Fruit fly (Drosophila melanogaster) whole organism, embryonic: ENCODE measurements around the gene Dr.

Experiments used
- Atf3 ChIP-seq: fragments of 200-800 bp; sonication (Bioruptor generic); optimal IDR thresholded peaks from 3 replicates; lab custom pipeline; 2016; ENCODE audit warnings: missing biosample characterization, missing genetic modification characterization
- CG12236 ChIP-seq: fragments of 200-800 bp; sonication (Bioruptor generic); optimal IDR thresholded peaks from 2 replicates; lab custom pipeline; 2016; ENCODE audit warnings: missing biosample characterization, missing genetic modification characterization
- CG14860 ChIP-seq: fragments of 200-800 bp; sonication (Bioruptor generic); IDR thresholded peaks from 3 replicates; pipeline ENCODE4 v1.3.6; 2022; ENCODE audit warnings: missing biosample characterization, missing genetic modification characterization; ENCODE audit not compliant: partially characterized antibody
- CG17359 ChIP-seq: fragments of 200-800 bp; sonication (Bioruptor generic); optimal IDR thresholded peaks from 3 replicates; lab custom pipeline; 2018; ENCODE audit warnings: missing biosample characterization, mild to moderate bottlenecking, missing genetic modification characterization, moderate library complexity
- CG17612 ChIP-seq: fragments of 200-800 bp; sonication (Bioruptor generic); IDR thresholded peaks from 2 replicates; pipeline ENCODE4 v1.3.6; 2022; ENCODE audit warnings: missing biosample characterization, missing genetic modification characterization
- CG30020 ChIP-seq: fragments of 200-800 bp; optimal IDR thresholded peaks from 2 replicates; lab custom pipeline; 2019; ENCODE audit warnings: missing biosample characterization, mild to moderate bottlenecking, missing genetic modification characterization, moderate library complexity
- CG3065 ChIP-seq: fragments of 200-800 bp; sonication (Bioruptor generic); optimal IDR thresholded peaks from 2 replicates; lab custom pipeline; 2016; ENCODE audit warnings: missing biosample characterization, missing genetic modification characterization
- CG33213 ChIP-seq: fragments of 200-800 bp; sonication (Bioruptor generic); optimal IDR thresholded peaks from 3 replicates; lab custom pipeline; 2016; ENCODE audit warnings: missing biosample characterization, missing genetic modification characterization
- CG4707 ChIP-seq: fragments of 200-800 bp; sonication (Bioruptor generic); optimal IDR thresholded peaks from 2 replicates; lab custom pipeline; 2018; ENCODE audit warnings: missing biosample characterization, mild to moderate bottlenecking, missing genetic modification characterization, moderate library complexity
- CG7372 ChIP-seq: fragments of 200-800 bp; sonication (Bioruptor generic); IDR thresholded peaks from 2 replicates; pipeline ENCODE4 v1.3.6; 2022; ENCODE audit warnings: missing biosample characterization, missing genetic modification characterization
- CG9876 ChIP-seq: fragments of 200-800 bp; sonication (Bioruptor generic); optimal IDR thresholded peaks from 2 replicates; lab custom pipeline; 2016; ENCODE audit warnings: missing biosample characterization, missing genetic modification characterization
- CTCF ChIP-seq: fragments of 200-800 bp; sonication (Bioruptor generic); optimal IDR thresholded peaks from 2 replicates; lab custom pipeline; 2017; ENCODE audit warnings: missing biosample characterization, mild to moderate bottlenecking, missing genetic modification characterization, moderate library complexity
- CrebB ChIP-seq: fragments of 200-800 bp; sonication (Bioruptor generic); optimal IDR thresholded peaks from 3 replicates; lab custom pipeline; 2018; ENCODE audit warnings: missing biosample characterization, mild to moderate bottlenecking, missing genetic modification characterization
- D ChIP-seq, 2 experiments: fragments of 200-800 bp in 1 of 2; fragments of >200 bp in 1 of 2; sonication (Bioruptor generic) in 1 of 2; optimal IDR thresholded peaks; 2 replicates in 1 of 2; 3 replicates in 1 of 2; lab custom pipeline; 2017; ENCODE audit warnings: mild to moderate bottlenecking in 1 of 2, missing biosample characterization in 1 of 2, missing genetic modification characterization in 1 of 2, missing genetic modification reagents in 1 of 2
- Deaf1 ChIP-seq: fragments of 200-800 bp; optimal IDR thresholded peaks from 3 replicates; lab custom pipeline; 2019; ENCODE audit warnings: missing biosample characterization, mild to moderate bottlenecking, missing genetic modification characterization, moderate library complexity
- Dip3 ChIP-seq: fragments of 200-800 bp; sonication (Bioruptor generic); optimal IDR thresholded peaks from 3 replicates; lab custom pipeline; 2016; ENCODE audit warnings: missing biosample characterization, missing genetic modification characterization
- Doc2 ChIP-seq: fragments of 200-800 bp; sonication (Bioruptor generic); IDR thresholded peaks from 2 replicates; pipeline ENCODE4 v1.3.6; 2022; ENCODE audit warnings: missing biosample characterization, missing genetic modification characterization
- Drgx ChIP-seq: fragments of 200-800 bp; sonication (Bioruptor generic); IDR thresholded peaks from 2 replicates; pipeline ENCODE4 v1.3.6; 2022; ENCODE audit warnings: missing biosample characterization, missing genetic modification characterization
- Hr39 ChIP-seq: fragments of >200 bp; optimal IDR thresholded peaks from 2 replicates; lab custom pipeline; 2017
- Hr51 ChIP-seq, 2 experiments: fragments of 200-800 bp; sonication (Bioruptor generic); optimal IDR thresholded peaks; 2 replicates in 1 of 2; 3 replicates in 1 of 2; lab custom pipeline; 2016 to 2018; ENCODE audit warnings: missing biosample characterization in 2 of 2, missing genetic modification characterization in 2 of 2, mild to moderate bottlenecking in 1 of 2, moderate library complexity in 1 of 2
- Mad ChIP-seq: fragments of 200-800 bp; sonication (Bioruptor generic); optimal IDR thresholded peaks from 2 replicates; lab custom pipeline; 2016; ENCODE audit warnings: missing biosample characterization, missing genetic modification characterization
- NC2α ChIP-seq: fragments of 200-800 bp; sonication (Bioruptor generic); optimal IDR thresholded peaks from 2 replicates; lab custom pipeline; 2016; ENCODE audit warnings: missing biosample characterization, missing genetic modification characterization
- Nf-YC ChIP-seq: fragments of 200-800 bp; optimal IDR thresholded peaks from 3 replicates; lab custom pipeline; 2019; ENCODE audit warnings: missing biosample characterization, mild to moderate bottlenecking, missing genetic modification characterization, moderate library complexity
- NfI ChIP-seq: fragments of 200-800 bp; sonication (Bioruptor generic); optimal IDR thresholded peaks from 3 replicates; lab custom pipeline; 2018; ENCODE audit warnings: missing biosample characterization, mild to moderate bottlenecking, missing genetic modification characterization, moderate library complexity
- Trl ChIP-seq, 3 experiments: fragments of >200 bp in 2 of 3; fragments of 200-800 bp in 1 of 3; sonication (Bioruptor generic) in 1 of 3; optimal IDR thresholded peaks; 2 replicates in 1 of 3; 3 replicates in 2 of 3; lab custom pipeline; 2016 to 2017; ENCODE audit warnings: missing biosample characterization in 1 of 3, missing genetic modification characterization in 1 of 3
- ac ChIP-seq: fragments of 200-800 bp; sonication (Bioruptor generic); optimal IDR thresholded peaks from 3 replicates; lab custom pipeline; 2017; ENCODE audit warnings: missing biosample characterization, mild to moderate bottlenecking, missing genetic modification characterization
- bbx ChIP-seq: fragments of 200-800 bp; sonication (Bioruptor generic); IDR thresholded peaks from 2 replicates; pipeline ENCODE4 v1.3.6; 2022; ENCODE audit warnings: missing biosample characterization, missing genetic modification characterization; ENCODE audit not compliant: partially characterized antibody
- btn ChIP-seq: fragments of 200-800 bp; sonication (Bioruptor generic); optimal IDR thresholded peaks from 2 replicates; lab custom pipeline; 2016; ENCODE audit warnings: missing biosample characterization, missing genetic modification characterization
- chn ChIP-seq: fragments of 200-800 bp; sonication (Bioruptor generic); optimal IDR thresholded peaks from 2 replicates; lab custom pipeline; 2016; ENCODE audit warnings: missing biosample characterization, missing genetic modification characterization
- crc ChIP-seq: fragments of 200-800 bp; sonication (Bioruptor generic); optimal IDR thresholded peaks from 2 replicates; lab custom pipeline; 2016; ENCODE audit warnings: missing biosample characterization, missing genetic modification characterization
- emc ChIP-seq: fragments of 200-800 bp; sonication (Bioruptor generic); optimal IDR thresholded peaks from 2 replicates; lab custom pipeline; 2016; ENCODE audit warnings: missing biosample characterization, missing genetic modification characterization
- gcm2 ChIP-seq: fragments of 200-800 bp; sonication (Bioruptor generic); optimal IDR thresholded peaks from 2 replicates; lab custom pipeline; 2016; ENCODE audit warnings: missing biosample characterization, missing genetic modification characterization
- gro ChIP-seq: fragments of 200-800 bp; sonication (Bioruptor generic); optimal IDR thresholded peaks from 2 replicates; lab custom pipeline; 2016; ENCODE audit warnings: missing biosample characterization, missing genetic modification characterization
- jigr1 ChIP-seq: fragments of 200-800 bp; sonication (Bioruptor generic); IDR thresholded peaks from 3 replicates; pipeline ENCODE4 v1.3.6; 2022; ENCODE audit warnings: missing biosample characterization, missing genetic modification characterization
- lmd ChIP-seq: fragments of 200-800 bp; sonication (Bioruptor generic); IDR thresholded peaks from 2 replicates; pipeline ENCODE4 v1.3.6; 2022; ENCODE audit warnings: missing biosample characterization, missing genetic modification characterization
- mirr ChIP-seq: fragments of 200-800 bp; sonication (Bioruptor generic); optimal IDR thresholded peaks from 3 replicates; lab custom pipeline; 2018; ENCODE audit warnings: missing biosample characterization, mild to moderate bottlenecking, missing genetic modification characterization
- otp ChIP-seq: fragments of 200-800 bp; sonication (Bioruptor generic); IDR thresholded peaks from 3 replicates; pipeline ENCODE4, ENCODE4 v1.3.6; 2022; ENCODE audit warnings: missing biosample characterization, missing genetic modification characterization
- pan ChIP-seq, 4 experiments: fragments of >200 bp in 3 of 4; fragments of 200-800 bp in 1 of 4; sonication (Bioruptor generic) in 1 of 4; optimal IDR thresholded peaks in 3 of 4; IDR thresholded peaks in 1 of 4; 2 replicates each; pipeline versions ENCODE4 v1.3.6 to Lab custom; 2017 to 2022; ENCODE audit warnings: missing biosample characterization in 2 of 4, missing genetic modification characterization in 2 of 4, mixed read lengths in 1 of 4
- prd ChIP-seq, 3 experiments: fragments of >200 bp in 2 of 3; fragments of 200-800 bp in 1 of 3; sonication (Bioruptor generic) in 1 of 3; optimal IDR thresholded peaks in 2 of 3; IDR thresholded peaks in 1 of 3; 2 replicates in 2 of 3; 3 replicates in 1 of 3; pipeline versions ENCODE4 v1.3.6 to Lab custom; 2017 to 2022; ENCODE audit warnings: missing biosample characterization in 1 of 3, missing genetic modification characterization in 1 of 3
- run ChIP-seq: fragments of 200-800 bp; sonication (Bioruptor generic); optimal IDR thresholded peaks from 3 replicates; lab custom pipeline; 2018; ENCODE audit warnings: missing biosample characterization, mild to moderate bottlenecking, missing genetic modification characterization
- sens-2 ChIP-seq: fragments of 200-800 bp; sonication (Bioruptor generic); IDR thresholded peaks from 2 replicates; pipeline ENCODE4 v1.3.6; 2022; ENCODE audit warnings: missing biosample characterization, missing genetic modification characterization
- tll ChIP-seq, 2 experiments: fragments of 200-800 bp in 1 of 2; fragments of >200 bp in 1 of 2; sonication (Bioruptor generic) in 1 of 2; optimal IDR thresholded peaks; 2 replicates each; lab custom pipeline; 2017 to 2019; ENCODE audit warnings: missing biosample characterization in 2 of 2, missing genetic modification characterization in 2 of 2, mild to moderate bottlenecking in 1 of 2, moderate library complexity in 1 of 2
- twi ChIP-seq: fragments of 200-800 bp; optimal IDR thresholded peaks from 2 replicates; lab custom pipeline; 2019; ENCODE audit warnings: missing biosample characterization, mild to moderate bottlenecking, missing genetic modification characterization, moderate library complexity
- wek ChIP-seq: fragments of 200-800 bp; sonication (Bioruptor generic); optimal IDR thresholded peaks from 3 replicates; lab custom pipeline; 2018; ENCODE audit warnings: missing biosample characterization, mild to moderate bottlenecking, missing genetic modification characterization, moderate library complexity
- zen ChIP-seq: fragments of 200-800 bp; sonication (Bioruptor generic); optimal IDR thresholded peaks from 3 replicates; lab custom pipeline; 2018; ENCODE audit warnings: missing biosample characterization, mild to moderate bottlenecking, missing genetic modification characterization, moderate library complexity

Dr gene

dm6 chr3R:29552830-29553583 lies 3.2 kb upstream of the Dr start (continued):
- TF ChIP-seq CG4707 (GFP tag; lab: Kevin White, UChicago): no peak
- no peak for TF ChIP-seq gcm2 (GFP tag; lab: Kevin White, UChicago)
- TF ChIP-seq Deaf1 (tag; lab: Kevin White, UChicago): peak; percentile 73
- no peak for TF ChIP-seq CG17612 (GFP tag; lab: Robert Waterston, UW)
- no peak for TF ChIP-seq Atf3
- no peak for TF ChIP-seq CG30020 (tag; lab: Kevin White, UChicago)
- peak; percentile 81 for TF ChIP-seq CTCF (GFP tag; lab: Kevin White, UChicago)
- no peak for TF ChIP-seq emc (GFP tag; lab: Kevin White, UChicago)
- no peak for TF ChIP-seq CG3065 (GFP tag; lab: Kevin White, UChicago)
- TF ChIP-seq mirr (GFP tag; lab: Kevin White, UChicago): peak; percentile 40
- TF ChIP-seq sens-2 (GFP tag; lab: Robert Waterston, UW): no peak
- TF ChIP-seq otp (GFP tag; lab: Robert Waterston, UW): no peak
- TF ChIP-seq CG12236 (GFP tag; lab: Kevin White, UChicago): no peak
- no peak for TF ChIP-seq jigr1 (GFP tag; lab: Robert Waterston, UW)
- no peak for TF ChIP-seq wek (GFP tag; lab: Kevin White, UChicago)
- peak; percentile 57 for TF ChIP-seq run (tag; lab: Kevin White, UChicago)
- TF ChIP-seq CG7372 (GFP tag; lab: Robert Waterston, UW): no peak
- TF ChIP-seq chn (GFP tag; lab: Kevin White, UChicago): no peak
- TF ChIP-seq Nf-YC (tag; lab: Kevin White, UChicago): peak; percentile 81
- no peak for TF ChIP-seq tll (GFP tag; optimal IDR thresholded peaks at IDR 0.05; lab: Kevin White, UChicago)

DNA sequence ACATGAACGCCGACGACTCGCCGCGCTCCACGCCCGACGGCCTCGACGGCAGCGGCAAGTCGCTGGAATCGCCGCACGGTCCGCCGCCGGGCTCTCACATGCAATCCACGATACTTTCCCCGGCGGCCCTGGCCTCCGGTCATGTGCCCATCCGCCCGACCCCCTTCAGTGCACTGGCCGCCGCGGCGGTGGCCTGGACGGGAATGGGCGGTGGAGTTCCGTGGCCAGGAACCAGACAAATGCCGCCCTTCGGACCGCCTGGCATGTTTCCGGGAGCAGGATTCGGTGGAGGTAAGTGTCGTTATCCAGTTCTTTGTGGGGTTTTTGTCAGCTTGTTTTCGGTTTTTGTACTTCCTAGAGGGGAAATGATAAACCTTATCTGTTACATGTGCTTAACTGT lies 1.4 kb downstream of the Dr start:
- TF ChIP-seq Dip3 (GFP tag; lab: Kevin White, UChicago): no peak
- TF ChIP-seq crc (GFP tag; lab: Kevin White, UChicago): no peak
- TF ChIP-seq Hr39 (lab: Kevin White, UChicago): peak; percentile 66
- TF ChIP-seq, all 482 proteins: peak for 1

dm6 chr3R:29559444-29559976 lies 3.3 kb downstream of the Dr start:
- TF ChIP-seq CrebB (no peak), CG14860 (GFP tag; lab: Robert Waterston, UW) (no peak), CG7372 (GFP tag; lab: Robert Waterston, UW) (no peak), CG33213 (GFP tag; lab: Kevin White, UChicago) (no peak), D (optimal IDR thresholded peaks at IDR 0.05; lab: Kevin White, UChicago) (peak; percentile 48), D (GFP tag; optimal IDR thresholded peaks at IDR 0.05; lab: Kevin White, UChicago) (no peak), btn (GFP tag; lab: Kevin White, UChicago) (no peak), zen (tag; lab: Kevin White, UChicago) (peak; percentile 93), prd (optimal IDR thresholded peaks at IDR 0.05; lab: Kevin White, UChicago) (no peak), prd (GFP tag; IDR thresholded peaks at IDR 0.05; lab: Robert Waterston, UW) (peak; percentile 44; the same call in 1 of the 3 replicates), gro (GFP tag; lab: Kevin White, UChicago) (no peak), CG17359 (no peak), pan (optimal IDR thresholded peaks at IDR 0.05; lab: Kevin White, UChicago) (no peak), pan (GFP tag; optimal IDR thresholded peaks at IDR 0.05 in 1 of 2, IDR thresholded peaks at IDR 0.05 in 1 of 2) (no peak), lmd (GFP tag; lab: Robert Waterston, UW) (no peak), Mad (GFP tag; lab: Kevin White, UChicago) (no peak), twi (tag; lab: Kevin White, UChicago) (peak; percentile 16), CG30020 (tag; lab: Kevin White, UChicago) (no peak), ac (GFP tag; lab: Kevin White, UChicago) (peak; percentile 73), CG9876 (no peak), NfI (GFP tag; lab: Kevin White, UChicago) (no peak), Drgx (no peak), Doc2 (no peak), bbx (no peak), Hr51 (GFP tag; optimal IDR thresholded peaks at IDR 0.05; lab: Kevin White, UChicago) (no peak), NC2α (GFP tag; lab: Kevin White, UChicago) (no peak), Trl (optimal IDR thresholded peaks at IDR 0.05; lab: Kevin White, UChicago) (no peak), Trl (GFP tag; optimal IDR thresholded peaks at IDR 0.05; lab: Kevin White, UChicago) (no peak)
